Fruit fly (Drosophila melanogaster) whole organism, adult: ENCODE results near the gene Usp32.
A peak's percentile ranks its signal among the peaks of the same experiment; 100 is the strongest.

ENCODE experiments used
- CG11617 ChIP-seq: fragments of 200-800 bp; sonication (Bioruptor generic); optimal IDR thresholded peaks from 2 replicates; lab custom pipeline; 2017; ENCODE audit warnings: mild to moderate bottlenecking, missing biosample characterization, missing genetic modification reagents, missing genetic modification characterization
- CG12768 ChIP-seq: fragments of 200-800 bp; sonication (Bioruptor generic); optimal IDR thresholded peaks from 2 replicates; lab custom pipeline; 2017; ENCODE audit warnings: missing biosample characterization, missing genetic modification characterization, mild to moderate bottlenecking, moderate library complexity, missing genetic modification reagents
- CG14711 ChIP-seq: fragments of 200-800 bp; sonication (Bioruptor generic); optimal IDR thresholded peaks from 2 replicates; lab custom pipeline; 2018; ENCODE audit warnings: missing biosample characterization, mild to moderate bottlenecking, missing genetic modification characterization, moderate library complexity
- CG1620 ChIP-seq: fragments of 200-800 bp; sonication (Bioruptor generic); optimal IDR thresholded peaks from 2 replicates; lab custom pipeline; 2016; ENCODE audit warnings: missing biosample characterization, missing genetic modification characterization
- CG7101 ChIP-seq: fragments of 200-800 bp; sonication (Bioruptor generic); optimal IDR thresholded peaks from 2 replicates; lab custom pipeline; 2018; ENCODE audit warnings: missing biosample characterization, mild to moderate bottlenecking, missing genetic modification characterization, moderate library complexity
- Clk ChIP-seq: fragments of 200-800 bp; sonication (Bioruptor generic); optimal IDR thresholded peaks from 2 replicates; lab custom pipeline; 2017; ENCODE audit warnings: missing biosample characterization, missing genetic modification characterization
- Hr96 ChIP-seq: fragments of 200-800 bp; sonication (Bioruptor generic); optimal IDR thresholded peaks from 2 replicates; lab custom pipeline; 2016; ENCODE audit warnings: missing biosample characterization, missing genetic modification characterization
- cic ChIP-seq: fragments of 200-800 bp; sonication (Bioruptor generic); optimal IDR thresholded peaks from 2 replicates; lab custom pipeline; 2017; ENCODE audit warnings: missing biosample characterization, mild to moderate bottlenecking, missing genetic modification characterization, moderate library complexity
- kay ChIP-seq: fragments of 200-800 bp; sonication (Bioruptor generic); peaks from one replicate; lab custom pipeline; 2016; ENCODE audit warnings: missing biosample characterization, missing genetic modification characterization, borderline replicate concordance
- tj ChIP-seq: fragments of 200-800 bp; sonication (Bioruptor generic); optimal IDR thresholded peaks from 3 replicates; lab custom pipeline; 2017; ENCODE audit warnings: missing biosample characterization, mild to moderate bottlenecking, missing genetic modification characterization, moderate library complexity
- toe ChIP-seq: fragments of 200-800 bp; sonication (Bioruptor generic); optimal IDR thresholded peaks from 2 replicates; lab custom pipeline; 2016; ENCODE audit warnings: missing biosample characterization, missing genetic modification characterization

DNA sequence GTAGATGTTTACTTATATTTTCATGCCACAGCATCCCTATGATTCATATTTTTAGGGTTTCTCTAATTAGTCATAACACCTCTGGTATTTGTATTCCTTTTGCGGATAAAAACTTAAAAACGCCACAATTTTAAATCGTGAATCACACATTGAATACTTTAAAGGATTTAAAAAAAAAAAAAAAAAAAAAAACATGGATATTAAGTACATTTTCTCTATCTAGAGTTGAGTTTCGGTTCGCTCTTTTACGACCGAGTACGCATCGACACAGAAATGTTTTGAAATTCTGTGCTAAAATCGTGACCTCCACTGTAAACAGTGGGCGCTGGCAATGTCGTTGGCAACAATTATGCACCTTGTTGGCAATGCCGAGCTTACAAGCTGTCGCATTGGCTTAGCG is 34.5 kb downstream of the Usp32 start:
- no peak for TF ChIP-seq CG14711 (tag; lab: Kevin White, UChicago)
- no peak for TF ChIP-seq CG1620 (GFP tag; lab: Kevin White, UChicago)
- TF ChIP-seq CG7101 (tag; lab: Kevin White, UChicago), result no peak
- TF ChIP-seq CG12768 (GFP tag; lab: Kevin White, UChicago), result no peak
- TF ChIP-seq Clk (GFP tag; lab: Kevin White, UChicago), result no peak
- peak; percentile 24 for TF ChIP-seq Hr96 (GFP tag; lab: Kevin White, UChicago)
- no peak for TF ChIP-seq toe
- peak; percentile 92 for TF ChIP-seq kay (GFP tag; lab: Kevin White, UChicago)
- TF ChIP-seq tj (GFP tag; lab: Kevin White, UChicago), result no peak
- peak; percentile 21 for TF ChIP-seq CG11617 (GFP tag; lab: Kevin White, UChicago)
- no peak for TF ChIP-seq cic (GFP tag; lab: Kevin White, UChicago)
